Worm (Caenorhabditis elegans) whole organism, late embryonic: ENCODE results near the gene cutl-5.
A peak's percentile ranks its signal among the peaks of the same experiment; 100 is the strongest.

Experiments
- F13H6.1 ChIP-seq: sonication (generic microtip); optimal IDR thresholded peaks from 2 replicates; lab custom pipeline; 2016; ENCODE audit warnings: missing genetic modification characterization, missing compliant biosample characterization
- K02D7.2 ChIP-seq: sonication (generic microtip); optimal IDR thresholded peaks from 2 replicates; lab custom pipeline; 2017; ENCODE audit warnings: mild to moderate bottlenecking, missing genetic modification characterization, missing compliant biosample characterization
- K09A11.1 ChIP-seq: sonication (generic microtip); optimal IDR thresholded peaks from 2 replicates; lab custom pipeline; 2017; ENCODE audit warnings: antibody characterized with exemption, mild to moderate bottlenecking, missing genetic modification characterization, missing compliant biosample characterization; ENCODE audit not compliant: insufficient read depth
- Y22D7AL.16 ChIP-seq: sonication (generic microtip); optimal IDR thresholded peaks from 2 replicates; lab custom pipeline; 2016; ENCODE audit warnings: missing genetic modification characterization, missing compliant biosample characterization
- ama-1 ChIP-seq: fragments of 150-350 bp; optimal IDR thresholded peaks from 2 replicates; lab custom pipeline; 2014
- ceh-18 ChIP-seq: sonication (generic microtip); optimal IDR thresholded peaks from 2 replicates; lab custom pipeline; 2016; ENCODE audit warnings: missing genetic modification characterization, missing compliant biosample characterization
- ceh-2 ChIP-seq: sonication (generic microtip); optimal IDR thresholded peaks from 2 replicates; lab custom pipeline; 2016; ENCODE audit warnings: missing genotype, missing genetic modification characterization, missing compliant biosample characterization
- ceh-24 ChIP-seq: sonication (generic microtip); optimal IDR thresholded peaks from 2 replicates; lab custom pipeline; 2016; ENCODE audit warnings: mild to moderate bottlenecking, missing genetic modification characterization, missing compliant biosample characterization
- ceh-30 ChIP-seq: fragments of 150-350 bp; optimal IDR thresholded peaks from 2 replicates; lab custom pipeline; 2014; ENCODE audit warnings: missing biosample characterization, missing genetic modification characterization
- ceh-34 ChIP-seq: sonication (generic microtip); optimal IDR thresholded peaks from 2 replicates; lab custom pipeline; 2016; ENCODE audit warnings: mild to moderate bottlenecking, missing genetic modification characterization, missing compliant biosample characterization
- ceh-48 ChIP-seq: sonication (generic microtip); optimal IDR thresholded peaks from 2 replicates; lab custom pipeline; 2016; ENCODE audit warnings: missing genetic modification characterization, inconsistent platforms, missing compliant biosample characterization
- che-1 ChIP-seq: sonication (generic microtip); optimal IDR thresholded peaks from 2 replicates; lab custom pipeline; 2016; ENCODE audit warnings: mild to moderate bottlenecking, missing genetic modification characterization, missing compliant biosample characterization
- dmd-4 ChIP-seq: sonication (generic microtip); optimal IDR thresholded peaks from 2 replicates; lab custom pipeline; 2016; ENCODE audit warnings: borderline replicate concordance, missing genetic modification characterization, missing compliant biosample characterization
- elt-2 ChIP-seq: sonication (generic microtip); optimal IDR thresholded peaks from 2 replicates; lab custom pipeline; 2016; ENCODE audit warnings: missing genetic modification reagents, missing genetic modification characterization, missing compliant biosample characterization
- elt-4 ChIP-seq: sonication (generic microtip); optimal IDR thresholded peaks from 2 replicates; lab custom pipeline; 2016; ENCODE audit warnings: missing genetic modification characterization, missing compliant biosample characterization
- fax-1 ChIP-seq: sonication (generic microtip); optimal IDR thresholded peaks from 2 replicates; lab custom pipeline; 2016; ENCODE audit warnings: missing genotype, missing genetic modification characterization, missing compliant biosample characterization
- fkh-10 ChIP-seq: fragments of 150-350 bp; optimal IDR thresholded peaks from 2 replicates; lab custom pipeline; 2014; ENCODE audit warnings: missing biosample characterization, missing genetic modification reagents, missing genetic modification characterization
- fkh-6 ChIP-seq: sonication (generic microtip); optimal IDR thresholded peaks from 2 replicates; lab custom pipeline; 2016; ENCODE audit warnings: missing genetic modification characterization, missing compliant biosample characterization
- hlh-15 ChIP-seq: sonication (generic microtip); optimal IDR thresholded peaks from 2 replicates; lab custom pipeline; 2016; ENCODE audit warnings: missing genetic modification characterization, missing compliant biosample characterization
- hlh-6 ChIP-seq: sonication (generic microtip); optimal IDR thresholded peaks from 2 replicates; lab custom pipeline; 2016; ENCODE audit warnings: missing genotype, missing genetic modification characterization, missing compliant biosample characterization
- hlh-8 ChIP-seq: sonication (generic microtip); optimal IDR thresholded peaks from 2 replicates; lab custom pipeline; 2016; ENCODE audit warnings: missing genotype, missing genetic modification characterization, missing compliant biosample characterization
- lim-6 ChIP-seq: sonication (generic microtip); optimal IDR thresholded peaks from 2 replicates; lab custom pipeline; 2016; ENCODE audit warnings: missing genetic modification characterization, missing compliant biosample characterization
- madf-2 ChIP-seq: sonication (generic microtip); optimal IDR thresholded peaks from 2 replicates; lab custom pipeline; 2017; ENCODE audit warnings: missing genetic modification characterization, missing compliant biosample characterization
- nhr-11 ChIP-seq: fragments of 150-350 bp; optimal IDR thresholded peaks from 2 replicates; lab custom pipeline; 2014; ENCODE audit warnings: missing biosample characterization, missing genetic modification characterization
- nhr-232 ChIP-seq: sonication (generic microtip); optimal IDR thresholded peaks from 2 replicates; lab custom pipeline; 2016; ENCODE audit warnings: missing genetic modification characterization, missing compliant biosample characterization
- pag-3 ChIP-seq: sonication (generic microtip); optimal IDR thresholded peaks from 2 replicates; lab custom pipeline; 2016; ENCODE audit warnings: missing compliant biosample characterization, missing genetic modification characterization, borderline replicate concordance
- pat-9 ChIP-seq: fragments of 200-800 bp; sonication (Bioruptor generic); optimal IDR thresholded peaks from 2 replicates; lab custom pipeline; 2018; ENCODE audit warnings: mild to moderate bottlenecking, missing genetic modification characterization, moderate library complexity, missing compliant biosample characterization
- pax-1 ChIP-seq: fragments of 150-350 bp; optimal IDR thresholded peaks from 2 replicates; lab custom pipeline; 2014; ENCODE audit warnings: missing biosample characterization, missing genetic modification characterization
- pha-2 ChIP-seq: sonication (generic microtip); optimal IDR thresholded peaks from 2 replicates; lab custom pipeline; 2017; ENCODE audit warnings: mild to moderate bottlenecking, missing genetic modification characterization, missing compliant biosample characterization
- pros-1 ChIP-seq: fragments of 150-350 bp; optimal IDR thresholded peaks from 2 replicates; lab custom pipeline; 2014; ENCODE audit warnings: missing biosample characterization, missing genetic modification reagents, missing genetic modification characterization
- ref-2 ChIP-seq: sonication (generic microtip); optimal IDR thresholded peaks from 2 replicates; lab custom pipeline; 2016; ENCODE audit warnings: missing genetic modification characterization, missing compliant biosample characterization
- rnt-1 ChIP-seq: sonication (generic microtip); optimal IDR thresholded peaks from 2 replicates; lab custom pipeline; 2016; ENCODE audit warnings: missing genetic modification characterization, missing compliant biosample characterization
- sdc-2 ChIP-seq: sonication (generic microtip); optimal IDR thresholded peaks from 2 replicates; lab custom pipeline; 2016; ENCODE audit warnings: missing genotype, missing genetic modification characterization, missing compliant biosample characterization
- tbx-7 ChIP-seq: sonication (generic microtip); optimal IDR thresholded peaks from 2 replicates; lab custom pipeline; 2016; ENCODE audit warnings: missing genotype, missing genetic modification characterization, missing compliant biosample characterization
- ttx-3 ChIP-seq: sonication (generic microtip); optimal IDR thresholded peaks from 2 replicates; lab custom pipeline; 2016; ENCODE audit warnings: missing genetic modification reagents, missing genetic modification characterization, missing compliant biosample characterization
- unc-42 ChIP-seq: sonication (generic microtip); optimal IDR thresholded peaks from 2 replicates; lab custom pipeline; 2016; ENCODE audit warnings: missing genotype, missing genetic modification characterization, missing compliant biosample characterization
- unc-55 ChIP-seq: sonication (generic microtip); optimal IDR thresholded peaks from 2 replicates; lab custom pipeline; 2017; ENCODE audit warnings: missing biosample characterization, missing genetic modification reagents, missing genetic modification characterization
- unc-86 ChIP-seq: sonication (generic microtip); optimal IDR thresholded peaks from 2 replicates; lab custom pipeline; 2016; ENCODE audit warnings: missing genetic modification characterization, missing compliant biosample characterization
- zip-5 ChIP-seq: sonication (generic microtip); optimal IDR thresholded peaks from 2 replicates; lab custom pipeline; 2016; ENCODE audit warnings: missing genetic modification characterization, missing compliant biosample characterization

cutl-5 gene

ce11 chrII:7151969-7152631, 36.4 kb upstream of the cutl-5 start, which contains the start of gene fust-1 (continued):
- peak; percentile 76 for TF ChIP-seq rnt-1 (tag; lab: Kevin White, UChicago)
- peak; percentile 21 for TF ChIP-seq che-1 (tag; lab: Kevin White, UChicago)
- TF ChIP-seq pag-3 (tag; lab: Kevin White, UChicago), result no peak
- peak; percentile 70 for TF ChIP-seq unc-86 (tag; lab: Kevin White, UChicago)
- peak; percentile 6 for TF ChIP-seq F13H6.1 (tag; lab: Kevin White, UChicago)
- peak; percentile 75 for TF ChIP-seq unc-42 (tag; lab: Kevin White, UChicago)
- peak; percentile 40 for TF ChIP-seq fax-1 (tag; lab: Kevin White, UChicago)
- TF ChIP-seq fkh-10 (GFP tag; lab: Kevin White, UChicago), result no peak
- TF ChIP-seq Y22D7AL.16 (tag; lab: Kevin White, UChicago), result peak; percentile 47
- peak; percentile 58 for TF ChIP-seq hlh-8 (tag; lab: Kevin White, UChicago)
- peak; percentile 72 for TF ChIP-seq ttx-3 (tag; lab: Kevin White, UChicago)
- peak; percentile 23 for TF ChIP-seq fkh-6 (tag; lab: Kevin White, UChicago)
- TF ChIP-seq ref-2, result peak; percentile 73
- no peak for TF ChIP-seq ama-1
- no peak for TF ChIP-seq elt-4 (tag; lab: Kevin White, UChicago)
- TF ChIP-seq sdc-2 (tag; lab: Kevin White, UChicago), result peak; percentile 30
- TF ChIP-seq pax-1 (tag; lab: Kevin White, UChicago), result peak; percentile 64
- TF ChIP-seq ceh-48 (tag; lab: Kevin White, UChicago), result peak; percentile 32
- peak; percentile 80 for TF ChIP-seq elt-2 (tag; lab: Kevin White, UChicago)
- TF ChIP-seq ceh-18 (tag; lab: Kevin White, UChicago), result peak; percentile 78
- peak; percentile 74 for TF ChIP-seq madf-2

ce11 chrII:7148099-7148498, 32.4 kb upstream of the cutl-5 start, which contains the start of gene T07F8.1:
Gene T07F8.1, plus strand, starts transcription at chrII:7148399.
- no peak for TF ChIP-seq dmd-4 (tag; lab: Kevin White, UChicago)
- TF ChIP-seq ceh-34, result no peak
- no peak for TF ChIP-seq nhr-11 (tag; lab: Kevin White, UChicago)
- no peak for TF ChIP-seq nhr-232
- no peak for TF ChIP-seq ref-2
- no peak for TF ChIP-seq zip-5 (tag; lab: Kevin White, UChicago)
- no peak for TF ChIP-seq ceh-48 (tag; lab: Kevin White, UChicago)
- TF ChIP-seq madf-2, result no peak

ce11 chrII:7147550-7147949, 31.8 kb upstream of the cutl-5 start:
- no peak for TF ChIP-seq hlh-15 (tag; lab: Kevin White, UChicago)
- TF ChIP-seq lim-6 (tag; lab: Kevin White, UChicago), result no peak
- TF ChIP-seq fkh-6 (tag; lab: Kevin White, UChicago), result no peak
- TF ChIP-seq pros-1 (tag; lab: Kevin White, UChicago), result no peak
- no peak for TF ChIP-seq unc-86 (tag; lab: Kevin White, UChicago)
- TF ChIP-seq ceh-24 (tag; lab: Kevin White, UChicago), result no peak
- TF ChIP-seq ceh-30 (tag; lab: Kevin White, UChicago), result no peak
- no peak for TF ChIP-seq tbx-7 (tag; lab: Kevin White, UChicago)
- no peak for TF ChIP-seq unc-55
- TF ChIP-seq ref-2, result no peak
- TF ChIP-seq pha-2 (tag; lab: Kevin White, UChicago), result no peak
- TF ChIP-seq hlh-6 (tag; lab: Kevin White, UChicago), result no peak
- TF ChIP-seq dmd-4 (tag; lab: Kevin White, UChicago), result no peak
- no peak for TF ChIP-seq ceh-34
- no peak for TF ChIP-seq rnt-1 (tag; lab: Kevin White, UChicago)
- no peak for TF ChIP-seq ceh-18 (tag; lab: Kevin White, UChicago)
- TF ChIP-seq K02D7.2 (tag; lab: Kevin White, UChicago), result no peak
- no peak for TF ChIP-seq pat-9 (tag; lab: Kevin White, UChicago)
- TF ChIP-seq ceh-2 (tag; lab: Kevin White, UChicago), result no peak
- TF ChIP-seq K09A11.1 (tag; lab: Kevin White, UChicago), result no peak
